Worm (Caenorhabditis elegans) whole organism, L1 larva: Measurements from ENCODE around the gene T05C1.5.

Source experiments
- aly-2 ChIP-seq: fragments of 150-350 bp; optimal IDR thresholded peaks from 2 replicates; lab custom pipeline; 2014; ENCODE audit warnings: missing biosample characterization, missing genetic modification characterization
- efl-3 ChIP-seq: fragments of 200-800 bp; sonication (Bioruptor generic); optimal IDR thresholded peaks from 2 replicates; lab custom pipeline; 2018; ENCODE audit warnings: mild to moderate bottlenecking, missing genetic modification characterization, missing compliant biosample characterization
- fkh-4 ChIP-seq: sonication (generic microtip); optimal IDR thresholded peaks from 2 replicates; lab custom pipeline; 2016; ENCODE audit warnings: missing compliant biosample characterization, missing genetic modification characterization, borderline replicate concordance
- lir-3 ChIP-seq: sonication (generic microtip); optimal IDR thresholded peaks from 2 replicates; lab custom pipeline; 2016; ENCODE audit warnings: mild to moderate bottlenecking, missing genetic modification characterization, moderate library complexity, missing compliant biosample characterization; ENCODE audit not compliant: poor library complexity
- lsy-2 ChIP-seq, 2 experiments: fragments of 150-350 bp; optimal IDR thresholded peaks; 2 replicates each; lab custom pipeline; 2014; ENCODE audit warnings: missing biosample characterization in 2 of 2, missing genetic modification characterization in 2 of 2
- nhr-11 ChIP-seq: fragments of 150-350 bp; optimal IDR thresholded peaks from 2 replicates; lab custom pipeline; 2014; ENCODE audit warnings: missing biosample characterization, missing genetic modification characterization
- nhr-237 ChIP-seq: fragments of 150-350 bp; optimal IDR thresholded peaks from 2 replicates; lab custom pipeline; 2014; ENCODE audit warnings: missing biosample characterization, missing genetic modification characterization
- nhr-85 ChIP-seq: sonication (generic microtip); peaks from one replicate; lab custom pipeline; 2016; ENCODE audit warnings: missing genetic modification characterization, inconsistent platforms, missing compliant biosample characterization
- snpc-4 ChIP-seq: fragments of 150-350 bp; optimal IDR thresholded peaks from 2 replicates; lab custom pipeline; 2014; ENCODE audit warnings: missing biosample characterization, missing genetic modification characterization
- sox-4 ChIP-seq: sonication (generic microtip); optimal IDR thresholded peaks from 2 replicates; lab custom pipeline; 2016; ENCODE audit warnings: missing genetic modification characterization, missing compliant biosample characterization
- tlp-1 ChIP-seq: fragments of 150-350 bp; optimal IDR thresholded peaks from 2 replicates; lab custom pipeline; 2014; ENCODE audit warnings: missing biosample characterization, missing genetic modification characterization
- unc-62 ChIP-seq: fragments of 150-350 bp; optimal IDR thresholded peaks from 2 replicates; lab custom pipeline; 2014; ENCODE audit warnings: missing biosample characterization, missing genetic modification reagents, missing genetic modification characterization
- unc-86 ChIP-seq: sonication (generic microtip); optimal IDR thresholded peaks from 2 replicates; lab custom pipeline; 2016; ENCODE audit warnings: missing genetic modification characterization, missing compliant biosample characterization
- ztf-11 ChIP-seq, 2 experiments: sonication (generic microtip); optimal IDR thresholded peaks; 2 replicates each; lab custom pipeline; 2016 to 2017; ENCODE audit warnings: missing genetic modification characterization in 2 of 2, missing biosample characterization in 1 of 2, missing compliant biosample characterization in 1 of 2

ce11 chrII:4516291-4516690 lies 25.7 kb upstream of the T05C1.5 start:
- TF ChIP-seq lir-3 (tag; lab: Kevin White, UChicago) (no peak), snpc-4 (tag; lab: Kevin White, UChicago) (no peak), nhr-237 (no peak), tlp-1 (tag; lab: Kevin White, UChicago) (no peak), ztf-11 (tag; optimal IDR thresholded peaks at IDR 0.05; lab: Kevin White, UChicago) (no peak), efl-3 (GFP tag; lab: Kevin White, UChicago) (no peak), unc-86 (tag; lab: Kevin White, UChicago) (no peak), nhr-85 (tag; lab: Kevin White, UChicago) (no peak), aly-2 (tag; lab: Kevin White, UChicago) (no peak), nhr-11 (no peak), fkh-4 (tag; lab: Kevin White, UChicago) (no peak), sox-4 (tag; lab: Kevin White, UChicago) (no peak), unc-62 (no peak), lsy-2 (tag; optimal IDR thresholded peaks at IDR 0.05; lab: Kevin White, UChicago) (no peak)
